Fruit fly (Drosophila melanogaster) whole organism, embryonic: Measurements from ENCODE around the gene CG42514.

Experiments
- Adf1 ChIP-seq: fragments of 200-800 bp; sonication (Bioruptor generic); IDR thresholded peaks from 2 replicates; pipeline ENCODE4 v1.3.6; 2022; ENCODE audit warnings: missing biosample characterization, missing genetic modification characterization
- Atf3 ChIP-seq: fragments of 200-800 bp; sonication (Bioruptor generic); optimal IDR thresholded peaks from 3 replicates; lab custom pipeline; 2016; ENCODE audit warnings: missing biosample characterization, missing genetic modification characterization
- CG10147 ChIP-seq: fragments of 200-800 bp; sonication (Bioruptor generic); optimal IDR thresholded peaks from 2 replicates; lab custom pipeline; 2019; ENCODE audit warnings: missing biosample characterization, mild to moderate bottlenecking, missing genetic modification characterization, moderate library complexity
- CG10366 ChIP-seq: fragments of 200-800 bp; sonication (Bioruptor generic); IDR thresholded peaks from 2 replicates; pipeline ENCODE4 v1.3.6; 2022; ENCODE audit warnings: missing biosample characterization, missing genetic modification characterization
- CG10462 ChIP-seq: fragments of 200-800 bp; sonication (Bioruptor generic); optimal IDR thresholded peaks from 2 replicates; lab custom pipeline; 2016; ENCODE audit warnings: missing biosample characterization, missing genetic modification characterization
- CG10959 ChIP-seq: fragments of 200-800 bp; sonication (Bioruptor generic); IDR thresholded peaks from 2 replicates; pipeline ENCODE4 v1.3.6; 2022; ENCODE audit warnings: missing biosample characterization, missing genetic modification characterization
- CG12942 ChIP-seq: fragments of 200-800 bp; sonication (Bioruptor generic); optimal IDR thresholded peaks from 3 replicates; lab custom pipeline; 2016; ENCODE audit warnings: missing biosample characterization, missing genetic modification characterization
- CG13123 ChIP-seq: fragments of 200-800 bp; sonication (Bioruptor generic); optimal IDR thresholded peaks from 2 replicates; lab custom pipeline; 2016; ENCODE audit warnings: missing biosample characterization, missing genetic modification characterization
- CG14441 ChIP-seq: fragments of 200-800 bp; sonication (Bioruptor generic); IDR thresholded peaks from 2 replicates; pipeline ENCODE4 v1.3.6; 2022; ENCODE audit warnings: missing biosample characterization, missing genetic modification characterization
- CG15479 ChIP-seq: fragments of 200-800 bp; sonication (Bioruptor generic); optimal IDR thresholded peaks from 3 replicates; lab custom pipeline; 2019; ENCODE audit warnings: missing biosample characterization, mild to moderate bottlenecking, missing genetic modification characterization, moderate library complexity
- CG1603 ChIP-seq: fragments of 200-800 bp; sonication (Bioruptor generic); optimal IDR thresholded peaks from 2 replicates; lab custom pipeline; 2019; ENCODE audit warnings: missing biosample characterization, mild to moderate bottlenecking, missing genetic modification characterization, moderate library complexity
- CG16813 ChIP-seq: fragments of 200-800 bp; sonication (Bioruptor generic); IDR thresholded peaks from 3 replicates; pipeline ENCODE4 v1.3.6; 2022; ENCODE audit warnings: missing biosample characterization, missing genetic modification characterization; ENCODE audit not compliant: partially characterized antibody
- CG17568 ChIP-seq: fragments of 200-800 bp; sonication (Bioruptor generic); optimal IDR thresholded peaks from 2 replicates; lab custom pipeline; 2018; ENCODE audit warnings: missing biosample characterization, mild to moderate bottlenecking, missing genetic modification characterization, moderate library complexity
- CG2712 ChIP-seq: fragments of 200-800 bp; optimal IDR thresholded peaks from 3 replicates; lab custom pipeline; 2019; ENCODE audit warnings: missing biosample characterization, mild to moderate bottlenecking, missing genetic modification characterization, moderate library complexity
- CG32767 ChIP-seq: fragments of 200-800 bp; sonication (Bioruptor generic); IDR thresholded peaks from 2 replicates; pipeline ENCODE4 v1.3.6; 2022; ENCODE audit warnings: missing biosample characterization, missing genetic modification characterization
- CG4360 ChIP-seq: fragments of 200-800 bp; sonication (Bioruptor generic); IDR thresholded peaks from 2 replicates; pipeline ENCODE4 v1.3.6; 2022; ENCODE audit warnings: missing biosample characterization, missing genetic modification characterization
- CG4404 ChIP-seq: fragments of 200-800 bp; sonication (Bioruptor generic); IDR thresholded peaks from 2 replicates; pipeline ENCODE4 v1.3.6; 2022; ENCODE audit warnings: missing biosample characterization, missing genetic modification characterization
- CG6765 ChIP-seq: fragments of 200-800 bp; sonication (Bioruptor generic); optimal IDR thresholded peaks from 3 replicates; lab custom pipeline; 2017; ENCODE audit warnings: missing biosample characterization, mild to moderate bottlenecking, missing genetic modification characterization
- CG7357 ChIP-seq: fragments of 200-800 bp; sonication (Bioruptor generic); IDR thresholded peaks from 3 replicates; pipeline ENCODE4 v1.3.6; 2022; ENCODE audit warnings: missing biosample characterization, missing genetic modification characterization
- CG8089 ChIP-seq: fragments of 200-800 bp; sonication (Bioruptor generic); optimal IDR thresholded peaks from 3 replicates; lab custom pipeline; 2016; ENCODE audit warnings: missing biosample characterization, missing genetic modification characterization
- CG8359 ChIP-seq: fragments of 200-800 bp; sonication (Bioruptor generic); optimal IDR thresholded peaks from 2 replicates; lab custom pipeline; 2017; ENCODE audit warnings: missing biosample characterization, mild to moderate bottlenecking, missing genetic modification characterization, borderline replicate concordance
- CG9932 ChIP-seq: fragments of 200-800 bp; sonication (Bioruptor generic); IDR thresholded peaks from 2 replicates; pipeline ENCODE4 v1.3.6; 2022; ENCODE audit warnings: missing biosample characterization, missing genetic modification characterization
- CoRest ChIP-seq: fragments of 200-800 bp; sonication (Bioruptor generic); optimal IDR thresholded peaks from 3 replicates; lab custom pipeline; 2018; ENCODE audit warnings: missing biosample characterization, mild to moderate bottlenecking, missing genetic modification characterization, moderate library complexity
- D ChIP-seq, 2 experiments: fragments of 200-800 bp in 1 of 2; fragments of >200 bp in 1 of 2; sonication (Bioruptor generic) in 1 of 2; optimal IDR thresholded peaks; 2 replicates in 1 of 2; 3 replicates in 1 of 2; lab custom pipeline; 2017; ENCODE audit warnings: mild to moderate bottlenecking in 1 of 2, missing biosample characterization in 1 of 2, missing genetic modification characterization in 1 of 2, missing genetic modification reagents in 1 of 2
- D19B ChIP-seq: fragments of 200-800 bp; sonication (Bioruptor generic); optimal IDR thresholded peaks from 2 replicates; lab custom pipeline; 2017; ENCODE audit warnings: missing biosample characterization, mild to moderate bottlenecking, missing genetic modification characterization
- Doc3 ChIP-seq: fragments of 200-800 bp; sonication (Bioruptor generic); IDR thresholded peaks from 3 replicates; pipeline ENCODE4 v1.3.6; 2022; ENCODE audit warnings: missing biosample characterization, missing genetic modification characterization; ENCODE audit not compliant: partially characterized antibody
- E2f1 ChIP-seq: fragments of 200-800 bp; sonication (Bioruptor generic); IDR thresholded peaks from 2 replicates; pipeline ENCODE4 v1.3.6; 2022; ENCODE audit warnings: missing biosample characterization, missing genetic modification characterization
- Eip74EF ChIP-seq, 2 experiments: fragments of 200-800 bp in 1 of 2; fragments of >200 bp in 1 of 2; sonication (Bioruptor generic) in 1 of 2; optimal IDR thresholded peaks; 2 replicates each; lab custom pipeline; 2017 to 2019; ENCODE audit warnings: missing biosample characterization in 2 of 2, missing genetic modification characterization in 2 of 2, mild to moderate bottlenecking in 1 of 2, moderate library complexity in 1 of 2
- Fer1 ChIP-seq: fragments of 200-800 bp; sonication (Bioruptor generic); optimal IDR thresholded peaks from 2 replicates; lab custom pipeline; 2017; ENCODE audit warnings: missing biosample characterization, mild to moderate bottlenecking, missing genetic modification characterization
- Hand ChIP-seq: fragments of 200-800 bp; sonication (Bioruptor generic); optimal IDR thresholded peaks from 2 replicates; lab custom pipeline; 2017; ENCODE audit warnings: mild to moderate bottlenecking, missing biosample characterization, missing genetic modification reagents, missing genetic modification characterization
- Hr51 ChIP-seq, 2 experiments: fragments of 200-800 bp; sonication (Bioruptor generic); optimal IDR thresholded peaks; 2 replicates in 1 of 2; 3 replicates in 1 of 2; lab custom pipeline; 2016 to 2018; ENCODE audit warnings: missing biosample characterization in 2 of 2, missing genetic modification characterization in 2 of 2, mild to moderate bottlenecking in 1 of 2, moderate library complexity in 1 of 2
- Mad ChIP-seq: fragments of 200-800 bp; sonication (Bioruptor generic); optimal IDR thresholded peaks from 2 replicates; lab custom pipeline; 2016; ENCODE audit warnings: missing biosample characterization, missing genetic modification characterization
- Mrtf ChIP-seq: fragments of 200-800 bp; sonication (Bioruptor generic); IDR thresholded peaks from 3 replicates; pipeline ENCODE4 v1.3.6; 2022; ENCODE audit warnings: missing biosample characterization, missing genetic modification characterization
- Nf-YB ChIP-seq: fragments of 200-800 bp; sonication (Bioruptor generic); optimal IDR thresholded peaks from 3 replicates; lab custom pipeline; 2019; ENCODE audit warnings: missing biosample characterization, mild to moderate bottlenecking, missing genetic modification characterization, moderate library complexity
- chinmo ChIP-seq: fragments of 200-800 bp; sonication (Bioruptor generic); IDR thresholded peaks from 4 replicates; pipeline ENCODE4 v1.3.6; 2022; ENCODE audit warnings: missing biosample characterization, missing genetic modification characterization; ENCODE audit not compliant: partially characterized antibody
- emc ChIP-seq: fragments of 200-800 bp; sonication (Bioruptor generic); optimal IDR thresholded peaks from 2 replicates; lab custom pipeline; 2016; ENCODE audit warnings: missing biosample characterization, missing genetic modification characterization
- en ChIP-seq: fragments of 200-800 bp; sonication (Bioruptor generic); optimal IDR thresholded peaks from 2 replicates; lab custom pipeline; 2016; ENCODE audit warnings: missing biosample characterization, missing genetic modification characterization
- gce ChIP-seq: fragments of 200-800 bp; sonication (Bioruptor generic); IDR thresholded peaks from 3 replicates; pipeline ENCODE4 v1.3.6; 2022; ENCODE audit warnings: missing biosample characterization, missing genetic modification characterization
- gem ChIP-seq: fragments of 200-800 bp; sonication (Bioruptor generic); optimal IDR thresholded peaks from 2 replicates; lab custom pipeline; 2019; ENCODE audit warnings: missing biosample characterization, mild to moderate bottlenecking, missing genetic modification characterization, moderate library complexity
- jigr1 ChIP-seq: fragments of 200-800 bp; sonication (Bioruptor generic); IDR thresholded peaks from 3 replicates; pipeline ENCODE4 v1.3.6; 2022; ENCODE audit warnings: missing biosample characterization, missing genetic modification characterization
- mam ChIP-seq: fragments of 200-800 bp; sonication (Bioruptor generic); optimal IDR thresholded peaks from 3 replicates; lab custom pipeline; 2016; ENCODE audit warnings: missing biosample characterization, missing genetic modification characterization
- mld ChIP-seq: fragments of 200-800 bp; sonication (Bioruptor generic); IDR thresholded peaks from 3 replicates; pipeline ENCODE4 v1.3.6; 2022; ENCODE audit warnings: missing biosample characterization, missing genetic modification characterization; ENCODE audit not compliant: partially characterized antibody
- nom ChIP-seq: fragments of 200-800 bp; sonication (Bioruptor generic); optimal IDR thresholded peaks from 2 replicates; lab custom pipeline; 2017; ENCODE audit warnings: missing biosample characterization, missing genetic modification characterization, mild to moderate bottlenecking, moderate library complexity, missing genetic modification reagents
- pan ChIP-seq, 4 experiments: fragments of >200 bp in 3 of 4; fragments of 200-800 bp in 1 of 4; sonication (Bioruptor generic) in 1 of 4; optimal IDR thresholded peaks in 3 of 4; IDR thresholded peaks in 1 of 4; 2 replicates each; pipeline versions ENCODE4 v1.3.6 to Lab custom; 2017 to 2022; ENCODE audit warnings: missing biosample characterization in 2 of 4, missing genetic modification characterization in 2 of 4, mixed read lengths in 1 of 4
- psq ChIP-seq: fragments of 200-800 bp; sonication (Bioruptor generic); optimal IDR thresholded peaks from 2 replicates; lab custom pipeline; 2017; ENCODE audit warnings: missing biosample characterization, missing genetic modification characterization
- rib ChIP-seq: fragments of 200-800 bp; sonication (Bioruptor generic); IDR thresholded peaks from 2 replicates; pipeline ENCODE4 v1.3.6; 2022; ENCODE audit warnings: missing biosample characterization, missing genetic modification characterization
- sens ChIP-seq: fragments of 200-800 bp; sonication (Bioruptor generic); peaks from one replicate; lab custom pipeline; 2016; ENCODE audit warnings: missing biosample characterization, missing genetic modification characterization
- sisA ChIP-seq: fragments of 200-800 bp; sonication (Bioruptor generic); IDR thresholded peaks from 2 replicates; pipeline ENCODE4 v1.3.6; 2022; ENCODE audit warnings: missing biosample characterization, missing genetic modification characterization
- ssp ChIP-seq: fragments of 200-800 bp; sonication (Bioruptor generic); IDR thresholded peaks from 2 replicates; pipeline ENCODE4 v1.3.6; 2022; ENCODE audit warnings: missing biosample characterization, missing genetic modification characterization

The CG42514 gene

dm6 chr3L:16533932-16534331, 37.9 kb upstream of the CG42514 start (continued):
- TF ChIP-seq CG10462 (GFP tag; lab: Kevin White, UChicago) (peak; percentile 67), psq (GFP tag; lab: Kevin White, UChicago) (no peak), E2f1 (GFP tag; lab: Robert Waterston, UW) (peak; percentile 54), Hand (peak; percentile 73), D19B (peak; percentile 53), gem (tag; lab: Kevin White, UChicago) (peak; percentile 93), rib (GFP tag; lab: Robert Waterston, UW) (no peak), CG17568 (GFP tag; lab: Kevin White, UChicago) (peak; percentile 57), Eip74EF (GFP tag; optimal IDR thresholded peaks at IDR 0.05; lab: Kevin White, UChicago) (peak in 1 of 2 experiments; percentile 75), Nf-YB (GFP tag; lab: Kevin White, UChicago) (peak; percentile 64), CoRest (tag; lab: Kevin White, UChicago) (peak; percentile 92), CG15479 (GFP tag; lab: Kevin White, UChicago) (no peak), Adf1 (GFP tag; lab: Robert Waterston, UW) (peak; percentile 20; the same call in 1 of the 2 replicates), CG13123 (GFP tag; lab: Kevin White, UChicago) (peak; percentile 37), CG6765 (peak; percentile 40), en (GFP tag; lab: Kevin White, UChicago) (peak; percentile 43), Mad (GFP tag; lab: Kevin White, UChicago) (peak; percentile 65), pan (optimal IDR thresholded peaks at IDR 0.05; lab: Kevin White, UChicago) (no peak), pan (GFP tag; optimal IDR thresholded peaks at IDR 0.05 in 1 of 2, IDR thresholded peaks at IDR 0.05 in 1 of 2) (peak in 1 of 2 experiments; percentile 52), CG9932 (GFP tag; lab: Robert Waterston, UW) (peak; percentile 52), Mrtf (no peak; the same call in 2 of the 3 replicates), Doc3 (GFP tag; lab: Robert Waterston, UW) (no peak), CG4404 (GFP tag; lab: Robert Waterston, UW) (peak; percentile 41; the same call in 1 of the 2 replicates), CG8359 (GFP tag; lab: Kevin White, UChicago) (peak; percentile 58), sens (GFP tag; lab: Kevin White, UChicago) (peak; percentile 95), CG16813 (GFP tag; lab: Robert Waterston, UW) (no peak), nom (GFP tag; lab: Kevin White, UChicago) (no peak), CG10959 (GFP tag; lab: Robert Waterston, UW) (no peak), CG32767 (GFP tag; lab: Robert Waterston, UW) (peak; percentile 51; the same call in 1 of the 2 replicates), CG10147 (GFP tag; lab: Kevin White, UChicago) (peak; percentile 83), CG7357 (GFP tag; lab: Robert Waterston, UW) (peak; percentile 64; the same call in 2 of the 3 replicates), CG2712 (tag; lab: Kevin White, UChicago) (peak; percentile 86), CG14441 (GFP tag; lab: Robert Waterston, UW) (peak; percentile 61), chinmo (GFP tag; lab: Robert Waterston, UW) (no peak), CG4360 (GFP tag; lab: Robert Waterston, UW) (no peak), mld (GFP tag; lab: Robert Waterston, UW) (no peak), CG12942 (GFP tag; lab: Kevin White, UChicago) (peak; percentile 49), Atf3 (GFP tag; lab: Kevin White, UChicago) (peak; percentile 58), CG1603 (tag; lab: Kevin White, UChicago) (no peak), ssp (GFP tag; lab: Robert Waterston, UW) (peak; percentile 50), emc (GFP tag; lab: Kevin White, UChicago) (peak; percentile 61), CG8089 (peak; percentile 63), mam (GFP tag; lab: Kevin White, UChicago) (peak; percentile 56), D (optimal IDR thresholded peaks at IDR 0.05; lab: Kevin White, UChicago) (no peak), D (GFP tag; optimal IDR thresholded peaks at IDR 0.05; lab: Kevin White, UChicago) (peak; percentile 82), sisA (GFP tag; lab: Robert Waterston, UW) (peak; percentile 70), CG10366 (GFP tag; lab: Robert Waterston, UW) (peak; percentile 52; the same call in 1 of the 2 replicates), jigr1 (GFP tag; lab: Robert Waterston, UW) (no peak), Fer1 (peak; percentile 85), Hr51 (GFP tag; optimal IDR thresholded peaks at IDR 0.05; lab: Kevin White, UChicago) (peak; percentile 56 to 88), gce (GFP tag; lab: Robert Waterston, UW) (no peak)
